Fruit fly (Drosophila melanogaster) Kc167 (cell line): ENCODE results near the gene CG15515.

Source experiments
- Myc ChIP-seq: fragments of >200 bp; optimal IDR thresholded peaks from 2 replicates; lab custom pipeline; 2017; ENCODE audit warnings: missing external identifiers
- Sin3A ChIP-seq: fragments of >200 bp; optimal IDR thresholded peaks from 2 replicates; lab custom pipeline; 2018; ENCODE audit warnings: missing external identifiers
- h ChIP-seq: fragments of >200 bp; optimal IDR thresholded peaks from 3 replicates; lab custom pipeline; 2018; ENCODE audit warnings: missing external identifiers
- insv ChIP-seq: fragments of >200 bp; optimal IDR thresholded peaks from 3 replicates; lab custom pipeline; 2018; ENCODE audit warnings: missing external identifiers
- psq ChIP-seq: fragments of >200 bp; optimal IDR thresholded peaks from 2 replicates; lab custom pipeline; 2017; ENCODE audit warnings: missing external identifiers
- ttk ChIP-seq: sonication (Bioruptor generic); optimal IDR thresholded peaks from 2 replicates; lab custom pipeline; 2017; ENCODE audit warnings: missing external identifiers

DNA sequence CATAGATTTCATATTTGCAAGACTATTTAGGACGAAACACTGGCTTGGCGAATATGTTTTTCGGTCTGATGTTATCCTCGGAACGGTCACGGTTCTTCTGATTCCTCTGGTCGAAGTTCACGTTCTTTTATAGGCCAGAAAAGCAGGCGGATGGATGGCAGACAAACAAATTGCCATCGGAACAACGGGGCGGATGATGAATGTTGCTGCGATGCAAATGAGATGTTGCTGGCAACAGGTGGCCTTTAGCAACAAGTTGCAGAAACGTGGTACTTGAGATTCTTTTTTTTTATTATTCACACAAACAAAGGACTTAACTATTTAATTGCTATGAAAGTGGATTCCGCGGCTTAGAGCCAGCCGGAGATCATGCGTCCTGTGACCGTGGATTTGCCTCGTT lies 9.0 kb downstream of the CG15515 start, which contains the start of gene Capa:
- TF ChIP-seq insv (lab: Kevin White, UChicago): no peak
- no peak for TF ChIP-seq h (lab: Kevin White, UChicago)
- no peak for TF ChIP-seq Myc (lab: Kevin White, UChicago)
- TF ChIP-seq psq (lab: Kevin White, UChicago): no peak
- no peak for TF ChIP-seq Sin3A (lab: Kevin White, UChicago)
- no peak for TF ChIP-seq ttk (lab: Kevin White, UChicago)
